Worm (Caenorhabditis elegans): ENCODE data around the gene srt-67.

Gene srt-67

DNA sequence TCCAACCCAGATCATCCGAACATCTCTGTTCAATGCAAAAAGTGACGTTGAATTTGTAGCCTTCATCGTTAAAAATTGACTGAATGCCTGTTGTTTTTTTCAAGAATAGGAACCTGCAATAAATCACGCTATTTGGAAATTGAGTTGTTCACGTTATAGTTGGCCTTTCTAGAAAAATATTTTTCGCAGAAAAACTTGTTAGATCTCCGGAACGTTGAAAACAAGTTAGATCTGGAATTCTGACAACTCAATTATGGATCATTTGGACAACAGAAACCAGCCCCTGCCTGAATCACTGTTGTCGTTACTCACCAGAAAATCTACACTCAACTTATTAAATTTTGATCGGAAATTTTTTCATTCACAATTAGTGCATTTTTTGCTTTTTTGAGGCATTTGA is at the start of gene srt-67:
TSS of gene srt-67 (minus strand) at position 101 of the 400 bp plus-strand sequence.
- TF ChIP-seq ceh-43 (GFP tag; optimal IDR thresholded peaks at IDR 0.05) (no peak), ceh-83 (GFP tag; optimal IDR thresholded peaks at IDR 0.05) (no peak), nhr-237 (tag; optimal IDR thresholded peaks at IDR 0.05) (no peak), drap-1 (GFP tag; optimal IDR thresholded peaks at IDR 0.05) (no peak), ham-2 (GFP tag; optimal IDR thresholded peaks at IDR 0.05) (no peak), mls-2 (tag; optimal IDR thresholded peaks at IDR 0.05) (no peak)

DNA sequence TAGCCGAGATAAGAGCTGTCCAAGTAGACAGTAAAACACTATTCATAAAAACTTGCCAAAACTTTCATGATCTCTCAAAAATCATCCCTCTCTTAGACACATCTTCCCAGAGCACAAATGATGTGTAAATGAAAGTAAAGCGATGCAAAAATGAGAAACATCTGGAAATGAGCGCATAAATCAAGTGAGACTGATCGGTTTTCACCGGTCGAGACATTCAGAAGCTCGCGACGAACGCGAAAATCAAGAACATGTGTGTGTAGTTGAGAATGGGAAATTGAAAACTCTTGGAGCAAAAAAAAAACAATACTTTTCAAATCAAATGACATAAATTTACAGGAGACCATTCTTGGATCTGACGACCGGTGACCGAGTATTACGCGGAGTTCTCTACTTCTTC is 47.1 kb upstream of the srt-67 start:
- TF ChIP-seq ham-2 (GFP tag; optimal IDR thresholded peaks at IDR 0.05) (no peak), ztf-11 (tag; optimal IDR thresholded peaks at IDR 0.05) (no peak), pha-4 (tag; optimal IDR thresholded peaks at IDR 0.05) (no peak)

ce11 chrV:5303389-5303788 is 46.1 kb upstream of the srt-67 start, which contains the start of gene ncx-2:
Gene ncx-2 (plus strand): TSS chrV:5303689.
- no peak for TF ChIP-seq drap-1 (GFP tag; optimal IDR thresholded peaks at IDR 0.05)

- no peak for TF ChIP-seq ham-2 (GFP tag; optimal IDR thresholded peaks at IDR 0.05)
- no peak for TF ChIP-seq cnd-1 (tag; optimal IDR thresholded peaks at IDR 0.05)
- TF ChIP-seq nhr-2 (tag; optimal IDR thresholded peaks at IDR 0.05) = no peak
- no peak for TF ChIP-seq mep-1 (tag; optimal IDR thresholded peaks at IDR 0.05)
- no peak for TF ChIP-seq mls-2 (tag; optimal IDR thresholded peaks at IDR 0.05)
- TF ChIP-seq elt-3 (tag; optimal IDR thresholded peaks at IDR 0.05) = no peak
- TF ChIP-seq ces-1 (GFP tag; optimal IDR thresholded peaks at IDR 0.05) = no peak
- TF ChIP-seq unc-39 (tag; optimal IDR thresholded peaks at IDR 0.05) = no peak
- TF ChIP-seq pha-4 (tag; optimal IDR thresholded peaks at IDR 0.05) = no peak
- TF ChIP-seq flh-1 (GFP tag; optimal IDR thresholded peaks at IDR 0.05) = no peak
- TF ChIP-seq sptf-1 (tag; optimal IDR thresholded peaks at IDR 0.05) = no peak
- no peak for TF ChIP-seq ztf-11 (tag; optimal IDR thresholded peaks at IDR 0.05)
- TF ChIP-seq sem-2 (GFP tag; optimal IDR thresholded peaks at IDR 0.05) = no peak
- TF ChIP-seq elt-1 (tag; optimal IDR thresholded peaks at IDR 0.05; ENCODE audit: borderline replicate concordance, insufficient read depth) = no peak
- no peak for TF ChIP-seq lin-13 (tag; optimal IDR thresholded peaks at IDR 0.05)
These were observed 44.0 kb upstream of the srt-67 start for ce11 chrV:5301226-5301625.

DNA sequence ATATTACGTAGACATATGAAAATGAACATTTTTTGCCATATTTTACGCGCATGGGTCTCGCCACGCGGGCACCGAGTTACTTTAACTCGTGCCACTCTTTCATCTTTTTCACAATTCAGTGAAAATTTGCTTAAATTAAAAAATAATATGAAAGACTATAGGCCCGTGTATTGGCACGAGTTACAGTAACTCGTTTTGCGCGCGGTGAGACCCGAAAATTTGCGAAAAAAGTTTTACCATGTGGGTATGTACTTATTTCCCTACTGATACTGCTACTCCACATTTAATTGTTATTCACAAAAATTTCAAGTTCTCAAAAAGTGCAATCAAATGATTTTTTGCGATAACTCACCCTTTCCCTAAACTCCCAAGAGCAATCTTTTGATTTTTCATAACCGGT is 40.5 kb upstream of the srt-67 start:
- TF ChIP-seq lin-13 (tag; optimal IDR thresholded peaks at IDR 0.05) (no peak), ztf-11 (tag; optimal IDR thresholded peaks at IDR 0.05) (no peak), unc-62 (GFP tag; optimal IDR thresholded peaks at IDR 0.05) (no peak), ceh-43 (GFP tag; optimal IDR thresholded peaks at IDR 0.05) (no peak)

ce11 chrV:5295940-5296339 is 38.7 kb upstream of the srt-67 start:
- TF ChIP-seq ceh-83 (GFP tag; optimal IDR thresholded peaks at IDR 0.05) (no peak), unc-62 (GFP tag; optimal IDR thresholded peaks at IDR 0.05) (peak; percentile 80), mls-2 (tag; optimal IDR thresholded peaks at IDR 0.05) (no peak), hlh-1 (tag; optimal IDR thresholded peaks at IDR 0.05) (peak; percentile 84), lsy-2 (tag; optimal IDR thresholded peaks at IDR 0.05) (no peak), unc-39 (tag; optimal IDR thresholded peaks at IDR 0.05) (no peak), elt-1 (tag; optimal IDR thresholded peaks at IDR 0.05; ENCODE audit: borderline replicate concordance, insufficient read depth) (no peak), sptf-1 (tag; optimal IDR thresholded peaks at IDR 0.05) (no peak), sem-2 (GFP tag; optimal IDR thresholded peaks at IDR 0.05) (no peak), lin-32 (GFP tag; optimal IDR thresholded peaks at IDR 0.05) (no peak), pha-4 (tag; optimal IDR thresholded peaks at IDR 0.05) (no peak), nhr-76 (tag; optimal IDR thresholded peaks at IDR 0.05) (no peak), mep-1 (tag; optimal IDR thresholded peaks at IDR 0.05) (no peak), unc-120 (tag; optimal IDR thresholded peaks at IDR 0.05; ENCODE audit: poor library complexity, severe bottlenecking) (peak; percentile 61), nhr-237 (tag; optimal IDR thresholded peaks at IDR 0.05) (no peak), bed-3 (GFP tag; optimal IDR thresholded peaks at IDR 0.05) (no peak), drap-1 (GFP tag; optimal IDR thresholded peaks at IDR 0.05) (no peak), ces-1 (GFP tag; optimal IDR thresholded peaks at IDR 0.05) (no peak), ztf-11 (tag; optimal IDR thresholded peaks at IDR 0.05) (no peak), tbx-8 (GFP tag; optimal IDR thresholded peaks at IDR 0.05) (no peak), nhr-28 (tag; optimal IDR thresholded peaks at IDR 0.05) (no peak), snpc-4 (tag; optimal IDR thresholded peaks at IDR 0.05) (no peak)

Measured in whole organism, mixed stage, embryonic.